Fruit fly (Drosophila melanogaster): Measurements from ENCODE around the gene CG32755.

Gene CG32755

DNA sequence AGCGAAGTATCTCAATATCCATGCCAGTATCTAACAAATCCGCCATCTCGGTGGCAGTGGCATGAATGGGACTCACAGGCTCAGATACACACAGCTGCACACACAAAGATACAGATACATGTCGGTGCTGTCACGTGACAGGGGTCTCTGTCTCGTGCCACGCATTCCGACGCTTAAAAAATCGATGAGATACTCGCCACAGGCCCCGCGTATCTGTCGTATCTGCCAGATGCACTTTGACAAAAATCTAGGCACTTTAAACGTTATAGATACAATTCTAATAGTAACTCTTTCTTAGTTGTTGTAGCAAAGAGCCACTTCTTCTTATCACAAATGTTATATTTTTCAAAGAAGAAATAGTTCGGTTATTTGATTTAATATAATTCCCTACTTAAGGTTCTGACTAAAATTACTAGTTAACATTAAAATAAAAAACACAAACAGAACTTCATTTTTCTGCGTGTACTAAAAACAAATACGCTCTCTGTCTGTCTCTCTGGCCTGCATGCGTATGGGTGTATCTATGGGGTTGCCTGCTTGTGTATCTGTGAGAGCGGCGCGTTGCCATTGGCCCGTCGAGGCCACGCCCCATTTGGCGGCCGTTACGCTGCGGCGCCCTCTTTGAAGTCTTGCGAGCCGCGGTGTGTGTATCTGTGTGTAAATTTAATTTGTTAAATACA, 50.8 kb downstream of the CG32755 start, which contains the start of gene CG4766 (continued):
- TF ChIP-seq CG7556 (GFP tag; optimal IDR thresholded peaks at IDR 0.05) (peak; percentile 94), Antp (GFP tag; optimal IDR thresholded peaks at IDR 0.05) (peak; percentile 78), fu2 (GFP tag; optimal IDR thresholded peaks at IDR 0.05) (peak; percentile 64), MBD-R2 (GFP tag; IDR thresholded peaks at IDR 0.05) (peak; percentile 27; the same call in 1 of the 2 replicates), CG4617 (GFP tag; optimal IDR thresholded peaks at IDR 0.05; ENCODE audit: borderline replicate concordance) (peak; percentile 23), luna (GFP tag; optimal IDR thresholded peaks at IDR 0.05) (no peak), CG10654 (GFP tag; optimal IDR thresholded peaks at IDR 0.05) (peak; percentile 72), Dip2 (GFP tag; IDR thresholded peaks at IDR 0.05) (no peak), Mes4 (GFP tag; optimal IDR thresholded peaks at IDR 0.05) (peak; percentile 81), CG1233 (GFP tag; optimal IDR thresholded peaks at IDR 0.05) (peak; percentile 81), CG1647 (GFP tag; optimal IDR thresholded peaks at IDR 0.05) (peak; percentile 33), CG14860 (GFP tag; IDR thresholded peaks at IDR 0.05; ENCODE audit: partially characterized antibody) (no peak), Vsx1 (GFP tag; optimal IDR thresholded peaks at IDR 0.05) (peak; percentile 72), crc (GFP tag; optimal IDR thresholded peaks at IDR 0.05) (peak; percentile 81), ttk (GFP tag; IDR thresholded peaks at IDR 0.05) (peak; percentile 74), Jarid2 (GFP tag; optimal IDR thresholded peaks at IDR 0.05) (peak; percentile 61), Elba2 (GFP tag; optimal IDR thresholded peaks at IDR 0.05) (peak; percentile 28), gem (tag; optimal IDR thresholded peaks at IDR 0.05) (peak; percentile 93), CG2202 (tag; optimal IDR thresholded peaks at IDR 0.05) (peak; percentile 84), Med (GFP tag) (peak; percentile 89), nerfin-2 (GFP tag; IDR thresholded peaks at IDR 0.05; ENCODE audit: partially characterized antibody) (no peak), mld (GFP tag; IDR thresholded peaks at IDR 0.05; ENCODE audit: partially characterized antibody) (no peak), CG11093 (GFP tag; IDR thresholded peaks at IDR 0.05) (peak; percentile 71; the same call in 1 of the 3 replicates), fru (optimal IDR thresholded peaks at IDR 0.05) (no peak), CG12155 (GFP tag; optimal IDR thresholded peaks at IDR 0.05) (peak; percentile 72), CG3847 (GFP tag; IDR thresholded peaks at IDR 0.05) (peak; percentile 79), sob (GFP tag; IDR thresholded peaks at IDR 0.05) (peak; percentile 62), zen2 (GFP tag; IDR thresholded peaks at IDR 0.05; ENCODE audit: partially characterized antibody) (no peak), CG8290 (GFP tag; optimal IDR thresholded peaks at IDR 0.05) (peak; percentile 85), CG8290 (tag; optimal IDR thresholded peaks at IDR 0.05) (peak; percentile 21 to 65), insv (GFP tag; optimal IDR thresholded peaks at IDR 0.05) (peak in 1 of 2 experiments; percentile 51), Max (GFP tag; optimal IDR thresholded peaks at IDR 0.05) (peak; percentile 77), CG2129 (GFP tag; IDR thresholded peaks at IDR 0.05; ENCODE audit: partially characterized antibody) (no peak), az2 (GFP tag; optimal IDR thresholded peaks at IDR 0.05) (peak; percentile 87), Chrac-16 (GFP tag; optimal IDR thresholded peaks at IDR 0.05) (peak; percentile 86), Ptx1 (GFP tag; IDR thresholded peaks at IDR 0.05) (peak; percentile 84), Dfd (GFP tag; optimal IDR thresholded peaks at IDR 0.05) (no peak), repo (GFP tag; optimal IDR thresholded peaks at IDR 0.05) (peak; percentile 62), zfh1 (GFP tag; IDR thresholded peaks at IDR 0.05) (peak; percentile 84), trh (GFP tag; optimal IDR thresholded peaks at IDR 0.05) (peak; percentile 56), CG3995 (GFP tag; optimal IDR thresholded peaks at IDR 0.05) (no peak), hbn (GFP tag; IDR thresholded peaks at IDR 0.05; ENCODE audit: partially characterized antibody) (no peak), pzg (GFP tag; optimal IDR thresholded peaks at IDR 0.05) (no peak), usp (GFP tag; optimal IDR thresholded peaks at IDR 0.05) (no peak), HLH3B (GFP tag; IDR thresholded peaks at IDR 0.05) (peak; percentile 72), Lhr (GFP tag; optimal IDR thresholded peaks at IDR 0.05) (peak; percentile 69), crp (GFP tag; optimal IDR thresholded peaks at IDR 0.05) (peak in 1 of 2 experiments; percentile 40), pnt (GFP tag; optimal IDR thresholded peaks at IDR 0.05) (peak; percentile 90)

Measured in whole organism, embryonic.